Worm (Caenorhabditis elegans): ENCODE measurements around the gene B0432.14.

The B0432.14 gene

ce11 chrII:288705-289205 lies 24.6 kb downstream of the B0432.14 start, which contains the start of gene mrpl-41:
mrpl-41 (plus strand) TSS chrII:288939.
- TF ChIP-seq F52B5.7 (tag; optimal IDR thresholded peaks at IDR 0.05) (peak; percentile 43), lin-35 (GFP tag; optimal IDR thresholded peaks at IDR 0.05) (peak in 1 of 3 experiments; percentile 21), rcor-1 (GFP tag; IDR thresholded peaks at IDR 0.05) (no peak), Y53F4B.3 (GFP tag; IDR thresholded peaks at IDR 0.05) (no peak), cebp-1 (GFP tag; IDR thresholded peaks at IDR 0.05) (no peak), cebp-1 (tag; optimal IDR thresholded peaks at IDR 0.05) (peak; percentile 28), F10E7.11 (tag; optimal IDR thresholded peaks at IDR 0.05) (peak; percentile 38), hmg-20 (GFP tag; IDR thresholded peaks at IDR 0.05) (0 out of 2 replicates have a peak, but pooled peaks have one; percentile 30), athp-1 (tag; optimal IDR thresholded peaks at IDR 0.05) (peak; percentile 11), F57C9.4 (tag; optimal IDR thresholded peaks at IDR 0.05) (peak; percentile 3), ekl-4 (GFP tag; IDR thresholded peaks at IDR 0.05) (peak; percentile 53; the same call in 1 of the 2 replicates)

- TF ChIP-seq Y53G8AR.9 (GFP tag; conservative IDR thresholded peaks at IDR 0.05) (no peak), pbrm-1 (GFP tag; IDR thresholded peaks at IDR 0.05) (no peak), hlh-26 (GFP tag; conservative IDR thresholded peaks at IDR 0.05) (no peak), madf-6 (GFP tag; IDR thresholded peaks at IDR 0.05) (no peak)
These were observed 26.1 kb downstream of the B0432.14 start, which contains the start of gene djr-1.1 for ce11 chrII:290282-290681. djr-1.1 (plus strand) TSS chrII:290582.

ce11 chrII:294606-295005 lies 30.5 kb downstream of the B0432.14 start, which contains the start of gene B0432.11:
B0432.11 (minus strand) TSS chrII:294706.
- TF ChIP-seq xnd-1 (tag; optimal IDR thresholded peaks at IDR 0.05) (no peak), ztf-28 (GFP tag; IDR thresholded peaks at IDR 0.05) (no peak), B0019.2 (GFP tag; conservative IDR thresholded peaks at IDR 0.05) (no peak), akir-1 (GFP tag; optimal IDR thresholded peaks at IDR 0.05) (no peak), snpc-1.3 (tag; optimal IDR thresholded peaks at IDR 0.05; ENCODE audit: insufficient read depth) (no peak), lsy-27 (tag; optimal IDR thresholded peaks at IDR 0.05; ENCODE audit: borderline replicate concordance, insufficient read depth) (no peak), madf-3 (GFP tag; IDR thresholded peaks at IDR 0.05) (no peak), Y53F4B.3 (GFP tag; IDR thresholded peaks at IDR 0.05) (no peak)

- TF ChIP-seq bed-1 (GFP tag; IDR thresholded peaks at IDR 0.05) = no peak
- TF ChIP-seq F23B12.7 (tag; optimal IDR thresholded peaks at IDR 0.05; ENCODE audit: insufficient read depth) = no peak
- no peak for TF ChIP-seq hmg-20 (GFP tag; IDR thresholded peaks at IDR 0.05)
- TF ChIP-seq madf-3 (GFP tag; IDR thresholded peaks at IDR 0.05) = no peak
- no peak for TF ChIP-seq madf-8 (GFP tag; conservative IDR thresholded peaks at IDR 0.05)
- no peak for TF ChIP-seq pbrm-1 (GFP tag; IDR thresholded peaks at IDR 0.05)
- no peak for TF ChIP-seq C06A6.2 (GFP tag; conservative IDR thresholded peaks at IDR 0.05)
- no peak for TF ChIP-seq lir-1 (GFP tag; conservative IDR thresholded peaks at IDR 0.05)
- no peak for TF ChIP-seq ceh-79 (tag; optimal IDR thresholded peaks at IDR 0.05)
- TF ChIP-seq sdz-38 (tag; optimal IDR thresholded peaks at IDR 0.05) = no peak
- no peak for TF ChIP-seq chd-7 (tag; optimal IDR thresholded peaks at IDR 0.05)
- no peak for TF ChIP-seq unc-62 (GFP tag; optimal IDR thresholded peaks at IDR 0.05)
- no peak for TF ChIP-seq zim-3 (tag; optimal IDR thresholded peaks at IDR 0.05)
- no peak for TF ChIP-seq Y53G8AR.9 (GFP tag; conservative IDR thresholded peaks at IDR 0.05)
- no peak for TF ChIP-seq atf-7 (tag; optimal IDR thresholded peaks at IDR 0.05)
- no peak for TF ChIP-seq egl-44 (GFP tag; IDR thresholded peaks at IDR 0.05)
- no peak for TF ChIP-seq ekl-4 (GFP tag; IDR thresholded peaks at IDR 0.05)
- TF ChIP-seq B0019.2 (GFP tag; conservative IDR thresholded peaks at IDR 0.05) = no peak
- no peak for TF ChIP-seq egrh-3 (GFP tag; IDR thresholded peaks at IDR 0.05)
These were observed 32.8 kb downstream of the B0432.14 start, which contains the start of the genes clec-117 and B0432.1 for ce11 chrII:296911-297440. clec-117 (minus strand) TSS chrII:297011. B0432.1 (plus strand) TSS chrII:297390.

Data from whole organism, young adult.